Fruit fly (Drosophila melanogaster) Kc167 (cell line): ENCODE results near the gene out.

ENCODE experiments used
- Myc ChIP-seq: fragments of >200 bp; optimal IDR thresholded peaks from 2 replicates; lab custom pipeline; 2017; ENCODE audit warnings: missing external identifiers
- Sin3A ChIP-seq: fragments of >200 bp; optimal IDR thresholded peaks from 2 replicates; lab custom pipeline; 2018; ENCODE audit warnings: missing external identifiers
- h ChIP-seq: fragments of >200 bp; optimal IDR thresholded peaks from 3 replicates; lab custom pipeline; 2018; ENCODE audit warnings: missing external identifiers
- insv ChIP-seq: fragments of >200 bp; optimal IDR thresholded peaks from 3 replicates; lab custom pipeline; 2018; ENCODE audit warnings: missing external identifiers
- psq ChIP-seq: fragments of >200 bp; optimal IDR thresholded peaks from 2 replicates; lab custom pipeline; 2017; ENCODE audit warnings: missing external identifiers
- ttk ChIP-seq: sonication (Bioruptor generic); optimal IDR thresholded peaks from 2 replicates; lab custom pipeline; 2017; ENCODE audit warnings: missing external identifiers

The out gene

dm6 chrX:19321820-19322708, at the start of gene out:
Gene out, minus strand, starts transcription at chrX:19322106.
- no peak for TF ChIP-seq ttk (lab: Kevin White, UChicago)
- no peak for TF ChIP-seq psq (lab: Kevin White, UChicago)
- TF ChIP-seq Myc (lab: Kevin White, UChicago) = no peak
- TF ChIP-seq insv (lab: Kevin White, UChicago) = no peak
- no peak for TF ChIP-seq Sin3A (lab: Kevin White, UChicago)
- no peak for TF ChIP-seq h (lab: Kevin White, UChicago)

DNA sequence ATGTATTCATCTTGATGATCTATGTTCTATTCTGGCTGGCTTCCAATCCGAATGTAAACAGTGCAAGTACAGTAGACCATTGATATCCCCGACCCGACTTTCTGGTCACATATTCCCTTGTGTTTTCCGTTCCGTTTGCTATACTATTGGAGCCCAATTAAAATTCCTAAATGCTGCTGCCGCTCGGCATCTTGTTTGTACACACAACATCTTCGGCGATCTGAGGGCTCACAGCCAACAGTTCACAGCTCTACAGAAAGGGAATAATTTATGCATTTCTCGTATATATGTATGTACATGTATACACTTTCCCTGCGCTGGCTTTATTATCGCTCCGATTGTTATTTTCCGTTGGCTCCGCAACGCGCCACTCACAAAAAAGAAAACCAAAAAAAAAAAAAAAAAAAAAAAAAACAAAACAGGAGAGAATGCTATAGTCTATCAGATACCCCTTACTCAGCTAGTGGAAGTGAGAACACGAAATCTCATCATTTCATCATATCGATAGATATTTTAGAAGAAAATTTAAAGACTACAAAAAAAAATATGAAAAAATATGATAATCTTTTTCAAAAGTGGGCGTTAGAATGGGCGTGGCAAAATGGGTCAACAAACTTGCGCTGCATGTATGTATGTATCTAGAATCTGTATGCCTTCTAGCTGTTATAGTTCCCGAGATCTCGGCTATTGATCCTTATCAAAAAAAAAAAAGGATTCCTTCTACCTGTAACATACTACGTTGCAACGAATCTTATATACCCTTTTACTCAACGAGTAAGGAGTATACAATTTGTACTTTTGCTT, 49.4 kb upstream of the out start:
- no peak for TF ChIP-seq insv (lab: Kevin White, UChicago)
- TF ChIP-seq psq (lab: Kevin White, UChicago) = no peak
- no peak for TF ChIP-seq Myc (lab: Kevin White, UChicago)

DNA sequence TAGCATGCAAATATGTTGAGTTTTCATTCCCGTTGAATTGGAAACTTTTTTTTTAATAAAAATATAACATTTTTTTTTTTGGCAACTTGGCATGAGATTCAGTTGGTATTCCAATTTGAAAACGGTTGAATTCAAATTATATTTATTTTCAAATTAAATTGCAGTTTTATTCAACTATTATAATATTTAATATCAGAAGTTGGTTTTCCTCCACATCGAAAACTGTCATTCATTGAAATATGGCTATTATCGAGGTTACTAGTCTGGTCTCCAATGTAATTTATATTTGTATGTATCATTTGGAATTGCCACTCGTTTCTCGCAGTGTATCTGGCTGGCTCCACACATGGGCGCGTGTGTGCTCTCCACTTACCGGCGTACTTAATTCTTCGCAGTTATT, 48.0 kb upstream of the out start:
- TF ChIP-seq Myc (lab: Kevin White, UChicago) (no peak), ttk (lab: Kevin White, UChicago) (no peak), h (lab: Kevin White, UChicago) (no peak), insv (lab: Kevin White, UChicago) (no peak)

DNA sequence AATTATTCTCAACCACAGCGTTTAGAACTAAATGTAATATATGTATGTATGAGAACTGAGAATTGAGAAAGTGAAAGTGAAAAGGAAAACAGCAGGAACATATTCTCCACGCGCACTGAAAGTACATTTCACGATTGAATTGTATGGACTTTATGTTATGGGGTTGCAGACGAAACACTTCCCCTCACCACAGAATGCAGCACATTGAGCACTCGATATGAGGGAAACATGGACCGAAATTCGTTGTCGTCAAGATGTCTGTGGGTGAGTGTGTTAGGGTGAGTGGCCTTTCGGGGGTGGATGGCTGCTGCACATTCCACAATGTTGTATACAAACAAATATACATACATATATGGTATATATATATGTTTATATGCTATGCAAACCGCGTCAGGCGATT, 42.1 kb upstream of the out start:
- no peak for TF ChIP-seq Sin3A (lab: Kevin White, UChicago)
- TF ChIP-seq ttk (lab: Kevin White, UChicago) = no peak
- no peak for TF ChIP-seq insv (lab: Kevin White, UChicago)
- no peak for TF ChIP-seq Myc (lab: Kevin White, UChicago)
- no peak for TF ChIP-seq psq (lab: Kevin White, UChicago)

DNA sequence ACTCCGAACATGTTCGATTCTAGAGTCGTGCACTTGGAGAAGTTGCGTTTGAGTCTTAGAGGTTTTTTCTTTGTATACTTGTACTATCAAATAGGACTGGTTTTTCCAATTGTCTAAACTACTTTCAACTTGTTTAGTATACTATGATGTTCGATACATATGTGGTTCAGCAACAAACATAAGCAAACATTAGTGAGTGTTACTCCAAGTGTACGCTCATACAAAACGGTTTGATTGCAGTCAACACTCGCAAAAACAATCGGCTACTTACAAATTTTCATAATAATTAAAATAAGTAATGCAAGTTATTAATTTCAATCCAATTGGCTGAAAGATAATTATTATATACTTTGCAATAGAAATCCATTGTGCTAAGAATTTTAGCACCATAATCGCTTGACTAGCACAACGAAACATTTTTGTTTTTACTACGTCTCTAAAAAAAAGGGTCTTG, 39.5 kb upstream of the out start:
- TF ChIP-seq h (lab: Kevin White, UChicago) (no peak), ttk (lab: Kevin White, UChicago) (no peak), Myc (lab: Kevin White, UChicago) (no peak), insv (lab: Kevin White, UChicago) (no peak), Sin3A (lab: Kevin White, UChicago) (no peak), psq (lab: Kevin White, UChicago) (no peak)

- no peak for TF ChIP-seq h (lab: Kevin White, UChicago)
- no peak for TF ChIP-seq Myc (lab: Kevin White, UChicago)
- TF ChIP-seq Sin3A (lab: Kevin White, UChicago) = no peak
- no peak for TF ChIP-seq psq (lab: Kevin White, UChicago)
- TF ChIP-seq ttk (lab: Kevin White, UChicago) = no peak
- no peak for TF ChIP-seq insv (lab: Kevin White, UChicago)
Measured at dm6 chrX:19360735-19361405, 39.0 kb upstream of the out start.

DNA sequence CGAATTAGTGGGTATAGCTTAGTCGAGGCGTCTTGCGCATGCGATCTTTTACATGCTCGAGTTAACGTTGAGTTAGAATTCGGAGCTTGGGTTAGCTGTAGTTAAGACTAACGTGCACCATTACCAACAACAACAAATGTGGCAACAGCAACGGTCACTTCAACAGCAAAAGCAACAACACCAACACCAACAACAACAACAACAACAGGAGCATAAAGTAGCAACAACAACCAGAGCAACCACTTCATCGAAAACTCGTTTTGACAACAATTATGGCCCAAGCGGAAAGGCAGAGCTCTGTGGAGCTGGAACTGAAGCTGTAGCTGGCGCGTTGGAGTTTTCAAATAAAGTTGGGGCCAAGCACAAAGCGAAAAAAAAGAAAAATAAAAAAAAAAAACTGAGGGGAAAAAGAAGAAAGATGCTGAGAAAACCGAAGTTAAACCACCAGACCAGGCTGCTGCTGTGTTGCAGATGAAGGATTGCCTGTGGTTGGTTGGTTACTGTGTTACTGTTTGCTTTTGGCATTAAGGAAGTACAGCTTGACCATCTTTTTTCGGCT, 37.1 kb upstream of the out start:
- TF ChIP-seq psq (lab: Kevin White, UChicago) (no peak), insv (lab: Kevin White, UChicago) (no peak), ttk (lab: Kevin White, UChicago) (no peak), Myc (lab: Kevin White, UChicago) (no peak), Sin3A (lab: Kevin White, UChicago) (no peak), h (lab: Kevin White, UChicago) (no peak)

dm6 chrX:19354628-19355101, 32.8 kb upstream of the out start:
- TF ChIP-seq Myc (lab: Kevin White, UChicago) (no peak), h (lab: Kevin White, UChicago) (no peak), psq (lab: Kevin White, UChicago) (no peak), insv (lab: Kevin White, UChicago) (no peak)

dm6 chrX:19353442-19354204, 31.7 kb upstream of the out start:
- TF ChIP-seq Sin3A (lab: Kevin White, UChicago) = no peak

- TF ChIP-seq Sin3A (lab: Kevin White, UChicago) (no peak), psq (lab: Kevin White, UChicago) (no peak), Myc (lab: Kevin White, UChicago) (no peak), h (lab: Kevin White, UChicago) (no peak), insv (lab: Kevin White, UChicago) (no peak), ttk (lab: Kevin White, UChicago) (no peak)
Measured at dm6 chrX:19352830-19353441, 31.0 kb upstream of the out start, which contains the start of gene kek5. Gene kek5, plus strand, starts transcription at chrX:19353181.
